Worm (Caenorhabditis elegans) whole organism, L1 larva: ENCODE measurements around the gene grl-9.

Source experiments
- alr-1 ChIP-seq: fragments of 200-800 bp; sonication (Bioruptor generic); optimal IDR thresholded peaks from 2 replicates; lab custom pipeline; 2018; ENCODE audit warnings: borderline replicate concordance, mild to moderate bottlenecking, missing genetic modification characterization, missing compliant biosample characterization
- egl-27 ChIP-seq, 2 experiments: fragments of 150-350 bp in 1 of 2; sonication (generic microtip); optimal IDR thresholded peaks; 3 replicates each; lab custom pipeline; 2017 to 2018; ENCODE audit warnings: missing biosample characterization in 2 of 2, missing genetic modification characterization in 2 of 2, missing genetic modification reagents in 2 of 2
- irx-1 ChIP-seq: sonication (generic microtip); optimal IDR thresholded peaks from 2 replicates; lab custom pipeline; 2016; ENCODE audit warnings: missing genetic modification characterization, missing compliant biosample characterization
- nhr-90 ChIP-seq: sonication (generic microtip); optimal IDR thresholded peaks from 2 replicates; lab custom pipeline; 2016; ENCODE audit warnings: mild to moderate bottlenecking, missing genetic modification characterization, missing compliant biosample characterization; ENCODE audit not compliant: poor library complexity
- snpc-4 ChIP-seq: fragments of 150-350 bp; optimal IDR thresholded peaks from 2 replicates; lab custom pipeline; 2014; ENCODE audit warnings: missing biosample characterization, missing genetic modification characterization

ce11 chrV:6694668-6695067 is 36.8 kb downstream of the grl-9 start, which contains the start of gene W02F12.8:
- no peak for TF ChIP-seq irx-1 (tag; lab: Kevin White, UChicago)
- TF ChIP-seq alr-1 (tag; lab: Kevin White, UChicago): no peak
- no peak for TF ChIP-seq snpc-4 (tag; lab: Kevin White, UChicago)
- TF ChIP-seq nhr-90 (tag; lab: Kevin White, UChicago): no peak
- no peak for TF ChIP-seq egl-27 (tag; optimal IDR thresholded peaks at IDR 0.05; lab: Kevin White, UChicago)
